Fruit fly (Drosophila melanogaster) whole organism, embryonic: ENCODE measurements around the gene CG7916.
A peak's percentile ranks its signal among the peaks of the same experiment; 100 is the strongest.

Experiments
- Asciz ChIP-seq: fragments of 200-800 bp; sonication (Bioruptor generic); optimal IDR thresholded peaks from 2 replicates; lab custom pipeline; 2017; ENCODE audit warnings: missing biosample characterization, mild to moderate bottlenecking, missing genetic modification characterization, missing genetic modification reagents
- CG10431 ChIP-seq: fragments of 200-800 bp; sonication (Bioruptor generic); optimal IDR thresholded peaks from 3 replicates; lab custom pipeline; 2018; ENCODE audit warnings: missing biosample characterization, mild to moderate bottlenecking, missing genetic modification characterization
- CG12219 ChIP-seq: fragments of 200-800 bp; sonication (Bioruptor generic); optimal IDR thresholded peaks from 3 replicates; lab custom pipeline; 2018; ENCODE audit warnings: missing biosample characterization, mild to moderate bottlenecking, missing genetic modification characterization
- CG13775 ChIP-seq: fragments of 200-800 bp; sonication (Bioruptor generic); optimal IDR thresholded peaks from 3 replicates; lab custom pipeline; 2017; ENCODE audit warnings: missing biosample characterization, mild to moderate bottlenecking, missing genetic modification characterization
- CG14014 ChIP-seq: fragments of 200-800 bp; sonication (Bioruptor generic); IDR thresholded peaks from 2 replicates; pipeline ENCODE4 v1.3.6; 2022; ENCODE audit warnings: missing biosample characterization, missing genetic modification characterization
- CG15479 ChIP-seq: fragments of 200-800 bp; sonication (Bioruptor generic); optimal IDR thresholded peaks from 3 replicates; lab custom pipeline; 2019; ENCODE audit warnings: missing biosample characterization, mild to moderate bottlenecking, missing genetic modification characterization, moderate library complexity
- CG16779 ChIP-seq: fragments of 200-800 bp; sonication (Bioruptor generic); IDR thresholded peaks from 2 replicates; pipeline ENCODE4 v1.3.6; 2022; ENCODE audit warnings: missing biosample characterization, missing genetic modification characterization
- CG17829 ChIP-seq: fragments of 200-800 bp; optimal IDR thresholded peaks from 2 replicates; lab custom pipeline; 2019; ENCODE audit warnings: missing biosample characterization, mild to moderate bottlenecking, missing genetic modification characterization, moderate library complexity
- CG18476 ChIP-seq: fragments of 200-800 bp; sonication (Bioruptor generic); optimal IDR thresholded peaks from 2 replicates; lab custom pipeline; 2016; ENCODE audit warnings: missing biosample characterization, mild to moderate bottlenecking, missing genetic modification characterization
- CG2889 ChIP-seq: fragments of 200-800 bp; sonication (Bioruptor generic); IDR thresholded peaks from 3 replicates; pipeline ENCODE4 v1.3.6; 2022; ENCODE audit warnings: missing biosample characterization, missing genetic modification characterization
- CG31224 ChIP-seq: fragments of 200-800 bp; sonication (Bioruptor generic); IDR thresholded peaks from 2 replicates; pipeline ENCODE4 v1.3.6; 2022; ENCODE audit warnings: missing biosample characterization, missing genetic modification characterization
- CG32532 ChIP-seq: fragments of 200-800 bp; sonication (Bioruptor generic); IDR thresholded peaks from 2 replicates; pipeline ENCODE4 v1.3.6; 2022; ENCODE audit warnings: missing biosample characterization, missing genetic modification characterization
- CG4360 ChIP-seq: fragments of 200-800 bp; sonication (Bioruptor generic); IDR thresholded peaks from 2 replicates; pipeline ENCODE4 v1.3.6; 2022; ENCODE audit warnings: missing biosample characterization, missing genetic modification characterization
- CG4424 ChIP-seq: fragments of 200-800 bp; sonication (Bioruptor generic); optimal IDR thresholded peaks from 3 replicates; lab custom pipeline; 2016; ENCODE audit warnings: missing biosample characterization, missing genetic modification characterization
- CG6765 ChIP-seq: fragments of 200-800 bp; sonication (Bioruptor generic); optimal IDR thresholded peaks from 3 replicates; lab custom pipeline; 2017; ENCODE audit warnings: missing biosample characterization, mild to moderate bottlenecking, missing genetic modification characterization
- CG6813 ChIP-seq: fragments of 200-800 bp; sonication (Bioruptor generic); optimal IDR thresholded peaks from 2 replicates; lab custom pipeline; 2017; ENCODE audit warnings: missing biosample characterization, missing genetic modification characterization, mild to moderate bottlenecking, moderate library complexity, missing genetic modification reagents
- CG8290 ChIP-seq, 3 experiments: fragments of 200-800 bp; sonication (Bioruptor generic); optimal IDR thresholded peaks; 2 replicates each; lab custom pipeline; 2016 to 2019; ENCODE audit warnings: missing biosample characterization in 3 of 3, missing genetic modification characterization in 3 of 3, mild to moderate bottlenecking in 2 of 3, moderate library complexity in 1 of 3
- CG9215 ChIP-seq: fragments of 200-800 bp; sonication (Bioruptor generic); IDR thresholded peaks from 2 replicates; pipeline ENCODE4 v1.3.6; 2022; ENCODE audit warnings: missing biosample characterization, missing genetic modification characterization
- Dad ChIP-seq: fragments of 200-800 bp; sonication (Bioruptor generic); optimal IDR thresholded peaks from 3 replicates; lab custom pipeline; 2016; ENCODE audit warnings: missing biosample characterization, missing genetic modification characterization
- Deaf1 ChIP-seq: fragments of 200-800 bp; optimal IDR thresholded peaks from 3 replicates; lab custom pipeline; 2019; ENCODE audit warnings: missing biosample characterization, mild to moderate bottlenecking, missing genetic modification characterization, moderate library complexity
- Fer1 ChIP-seq: fragments of 200-800 bp; sonication (Bioruptor generic); optimal IDR thresholded peaks from 2 replicates; lab custom pipeline; 2017; ENCODE audit warnings: missing biosample characterization, mild to moderate bottlenecking, missing genetic modification characterization
- Hmr ChIP-seq: fragments of 200-800 bp; sonication (Bioruptor generic); optimal IDR thresholded peaks from 3 replicates; lab custom pipeline; 2017; ENCODE audit warnings: mild to moderate bottlenecking, missing biosample characterization, missing genetic modification reagents, missing genetic modification characterization
- Hsf ChIP-seq: fragments of 200-800 bp; sonication (Bioruptor generic); optimal IDR thresholded peaks from 3 replicates; lab custom pipeline; 2016; ENCODE audit warnings: missing biosample characterization, missing genetic modification characterization
- Kr ChIP-seq: fragments of 200-800 bp; sonication (Bioruptor generic); optimal IDR thresholded peaks from 2 replicates; lab custom pipeline; 2017; ENCODE audit warnings: missing biosample characterization, mild to moderate bottlenecking, missing genetic modification characterization
- Pdp1 ChIP-seq, 2 experiments: fragments of 200-800 bp; sonication (Bioruptor generic); optimal IDR thresholded peaks; 3 replicates each; lab custom pipeline; 2016; ENCODE audit warnings: missing biosample characterization in 2 of 2, missing genetic modification characterization in 2 of 2, mild to moderate bottlenecking in 1 of 2, moderate library complexity in 1 of 2
- Ravus ChIP-seq: fragments of 200-800 bp; sonication (Bioruptor generic); IDR thresholded peaks from 2 replicates; pipeline ENCODE4 v1.3.6; 2022; ENCODE audit warnings: missing biosample characterization, missing genetic modification characterization
- Spps ChIP-seq: fragments of 200-800 bp; sonication (Bioruptor generic); optimal IDR thresholded peaks from 2 replicates; lab custom pipeline; 2018; ENCODE audit warnings: missing biosample characterization, mild to moderate bottlenecking, missing genetic modification characterization
- Taf1 ChIP-seq: fragments of 200-800 bp; sonication (Bioruptor generic); IDR thresholded peaks from 2 replicates; pipeline ENCODE4 v1.3.6; 2022; ENCODE audit warnings: missing biosample characterization, missing genetic modification characterization
- abd-A ChIP-seq: fragments of 200-800 bp; sonication (Bioruptor generic); optimal IDR thresholded peaks from 3 replicates; lab custom pipeline; 2019; ENCODE audit warnings: missing biosample characterization, mild to moderate bottlenecking, missing genetic modification characterization, moderate library complexity
- bigmax ChIP-seq: fragments of 200-800 bp; sonication (Bioruptor generic); optimal IDR thresholded peaks from 2 replicates; lab custom pipeline; 2018; ENCODE audit warnings: missing biosample characterization, mild to moderate bottlenecking, missing genetic modification characterization
- bowl ChIP-seq: fragments of 200-800 bp; sonication (Bioruptor generic); IDR thresholded peaks from 2 replicates; pipeline ENCODE4 v1.3.6; 2022; ENCODE audit warnings: missing biosample characterization, missing genetic modification characterization
- cg ChIP-seq: fragments of 200-800 bp; sonication (Bioruptor generic); optimal IDR thresholded peaks from 3 replicates; lab custom pipeline; 2019; ENCODE audit warnings: missing biosample characterization, mild to moderate bottlenecking, missing genetic modification characterization, moderate library complexity
- corto ChIP-seq: fragments of 200-800 bp; sonication (Bioruptor generic); optimal IDR thresholded peaks from 2 replicates; lab custom pipeline; 2016; ENCODE audit warnings: missing biosample characterization, mild to moderate bottlenecking, missing genetic modification characterization, moderate library complexity
- dpn ChIP-seq, 2 experiments: fragments of 200-800 bp; sonication (Bioruptor generic); optimal IDR thresholded peaks; 3 replicates each; lab custom pipeline; 2016; ENCODE audit warnings: missing biosample characterization in 2 of 2, missing genetic modification characterization in 2 of 2
- fd96Cb ChIP-seq: fragments of 200-800 bp; sonication (Bioruptor generic); optimal IDR thresholded peaks from 2 replicates; lab custom pipeline; 2018; ENCODE audit warnings: missing biosample characterization, mild to moderate bottlenecking, missing genetic modification characterization, moderate library complexity
- ftz-f1 ChIP-seq: fragments of 200-800 bp; sonication (Bioruptor generic); optimal IDR thresholded peaks from 2 replicates; lab custom pipeline; 2016; ENCODE audit warnings: missing biosample characterization, missing genetic modification characterization
- grn ChIP-seq: fragments of 200-800 bp; sonication (Bioruptor generic); optimal IDR thresholded peaks from 3 replicates; lab custom pipeline; 2017; ENCODE audit warnings: missing biosample characterization, missing genetic modification characterization
- lab ChIP-seq: fragments of 200-800 bp; sonication (Bioruptor generic); optimal IDR thresholded peaks from 3 replicates; lab custom pipeline; 2017; ENCODE audit warnings: missing biosample characterization, missing genetic modification characterization, mild to moderate bottlenecking, moderate library complexity, missing genetic modification reagents
- lilli ChIP-seq: fragments of 200-800 bp; sonication (Bioruptor generic); optimal IDR thresholded peaks from 3 replicates; lab custom pipeline; 2016; ENCODE audit warnings: missing biosample characterization, missing genetic modification characterization
- mam ChIP-seq: fragments of 200-800 bp; sonication (Bioruptor generic); optimal IDR thresholded peaks from 3 replicates; lab custom pipeline; 2016; ENCODE audit warnings: missing biosample characterization, missing genetic modification characterization
- odd ChIP-seq: fragments of 200-800 bp; sonication (Bioruptor generic); optimal IDR thresholded peaks from 2 replicates; lab custom pipeline; 2017; ENCODE audit warnings: missing biosample characterization, mild to moderate bottlenecking, missing genetic modification characterization
- pfk ChIP-seq: fragments of 200-800 bp; sonication (Bioruptor generic); optimal IDR thresholded peaks from 2 replicates; lab custom pipeline; 2018; ENCODE audit warnings: missing biosample characterization, mild to moderate bottlenecking, missing genetic modification characterization, moderate library complexity
- pros ChIP-seq: fragments of 200-800 bp; sonication (Bioruptor generic); optimal IDR thresholded peaks from 3 replicates; lab custom pipeline; 2019; ENCODE audit warnings: missing biosample characterization, mild to moderate bottlenecking, missing genetic modification characterization, moderate library complexity
- scrt ChIP-seq: fragments of 200-800 bp; sonication (Bioruptor generic); optimal IDR thresholded peaks from 2 replicates; lab custom pipeline; 2018; ENCODE audit warnings: missing biosample characterization, mild to moderate bottlenecking, missing genetic modification characterization, moderate library complexity
- sens-2 ChIP-seq: fragments of 200-800 bp; sonication (Bioruptor generic); IDR thresholded peaks from 2 replicates; pipeline ENCODE4 v1.3.6; 2022; ENCODE audit warnings: missing biosample characterization, missing genetic modification characterization
- sob ChIP-seq: fragments of 200-800 bp; sonication (Bioruptor generic); IDR thresholded peaks from 2 replicates; pipeline ENCODE4 v1.3.6; 2022; ENCODE audit warnings: missing biosample characterization, missing genetic modification characterization
- yki ChIP-seq: fragments of >200 bp; optimal IDR thresholded peaks from 3 replicates; lab custom pipeline; 2018
- zfh2 ChIP-seq: fragments of 200-800 bp; sonication (Bioruptor generic); optimal IDR thresholded peaks from 2 replicates; lab custom pipeline; 2016; ENCODE audit warnings: missing biosample characterization, missing genetic modification characterization

The CG7916 gene

dm6 chr2L:13877934-13878580 lies 31.5 kb downstream of the CG7916 start (continued):
- no peak for TF ChIP-seq dpn (GFP tag; optimal IDR thresholded peaks at IDR 0.05; lab: Kevin White, UChicago)
- TF ChIP-seq CG15479 = no peak
- no peak for TF ChIP-seq Ravus (GFP tag; lab: Robert Waterston, UW)
- no peak for TF ChIP-seq CG14014 (GFP tag; lab: Robert Waterston, UW)
- no peak for TF ChIP-seq CG18476 (GFP tag; lab: Kevin White, UChicago)
- no peak for TF ChIP-seq Kr (GFP tag; lab: Kevin White, UChicago)
- TF ChIP-seq Asciz (GFP tag; lab: Kevin White, UChicago) = no peak
- no peak for TF ChIP-seq CG31224 (GFP tag; lab: Robert Waterston, UW)
- peak; percentile 9 for TF ChIP-seq abd-A
- TF ChIP-seq fd96Cb (tag; lab: Kevin White, UChicago) = no peak
- TF ChIP-seq corto (GFP tag; lab: Kevin White, UChicago) = peak; percentile 47
- TF ChIP-seq Hsf (GFP tag; lab: Kevin White, UChicago) = no peak
- no peak for TF ChIP-seq CG13775 (GFP tag; lab: Kevin White, UChicago)
- TF ChIP-seq mam (GFP tag; lab: Kevin White, UChicago) = no peak
- TF ChIP-seq Deaf1 (tag; lab: Kevin White, UChicago) = no peak
- TF ChIP-seq yki (lab: Kevin White, UChicago) = peak; percentile 25

dm6 chr2L:13878801-13879200 lies 32.2 kb downstream of the CG7916 start:
- TF ChIP-seq CG16779 (GFP tag; lab: Robert Waterston, UW) (0 out of 2 replicates have a peak, but pooled peaks have one; percentile 51), scrt (peak; percentile 55), grn (GFP tag; lab: Kevin White, UChicago) (peak; percentile 38), CG17829 (tag; lab: Kevin White, UChicago) (peak; percentile 15), Dad (GFP tag; lab: Kevin White, UChicago) (peak; percentile 34), lab (GFP tag; lab: Kevin White, UChicago) (peak; percentile 61), corto (GFP tag; lab: Kevin White, UChicago) (no peak), lilli (GFP tag; lab: Kevin White, UChicago) (no peak), pros (GFP tag; lab: Kevin White, UChicago) (no peak), ftz-f1 (GFP tag; lab: Kevin White, UChicago) (peak; percentile 23), bowl (GFP tag; lab: Robert Waterston, UW) (peak; percentile 47; the same call in 1 of the 2 replicates), CG6765 (GFP tag; lab: Kevin White, UChicago) (peak; percentile 6), CG6813 (peak; percentile 50), Spps (tag; lab: Kevin White, UChicago) (no peak), bigmax (GFP tag; lab: Kevin White, UChicago) (peak; percentile 25), CG32532 (GFP tag; lab: Robert Waterston, UW) (0 out of 2 replicates have a peak, but pooled peaks have one; percentile 18), Hmr (GFP tag; lab: Kevin White, UChicago) (peak; percentile 12), odd (GFP tag; lab: Kevin White, UChicago) (no peak), cg (GFP tag; lab: Kevin White, UChicago) (no peak), CG2889 (GFP tag; lab: Robert Waterston, UW) (no peak), CG4424 (peak; percentile 22), CG8290 (GFP tag; optimal IDR thresholded peaks at IDR 0.05; lab: Kevin White, UChicago) (no peak), CG8290 (tag; optimal IDR thresholded peaks at IDR 0.05; lab: Kevin White, UChicago) (peak in 1 of 2 experiments; percentile 74), CG10431 (GFP tag; lab: Kevin White, UChicago) (no peak), sob (GFP tag; lab: Robert Waterston, UW) (peak; percentile 51; the same call in 1 of the 2 replicates), Taf1 (GFP tag; lab: Robert Waterston, UW) (no peak), CG9215 (no peak), zfh2 (GFP tag; lab: Kevin White, UChicago) (peak; percentile 29), pfk (no peak), Fer1 (peak; percentile 45), CG12219 (GFP tag; lab: Kevin White, UChicago) (peak; percentile 15), Pdp1 (GFP tag; optimal IDR thresholded peaks at IDR 0.05; lab: Kevin White, UChicago) (peak in 1 of 2 experiments; percentile 40), CG4360 (GFP tag; lab: Robert Waterston, UW) (0 out of 2 replicates have a peak, but pooled peaks have one; percentile 27), sens-2 (peak; percentile 22; the same call in 1 of the 2 replicates)
